Worm (Caenorhabditis elegans) whole organism, young adult: Measurements from ENCODE around the gene Y53C12A.3.
A peak's percentile ranks its signal among the peaks of the same experiment; 100 is the strongest.

Experiments
- B0035.1 ChIP-seq: sonication (generic microtip); optimal IDR thresholded peaks from 2 replicates; lab custom pipeline; 2016; ENCODE audit warnings: missing genetic modification characterization, mild to moderate bottlenecking, missing compliant biosample characterization, missing genotype, missing genetic modification reagents
- B0336.3 ChIP-seq: fragments of 200-800 bp; sonication (Bioruptor generic); IDR thresholded peaks from 2 replicates; pipeline ENCODE4 v1.3.6; 2022; ENCODE audit warnings: missing genetic modification characterization, missing compliant biosample characterization
- C06A6.2 ChIP-seq: fragments of 200-800 bp; sonication (Bioruptor generic); conservative IDR thresholded peaks from 2 replicates; pipeline ENCODE4 v1.3.6; 2022; ENCODE audit warnings: missing genetic modification characterization, missing compliant biosample characterization
- D2030.7 ChIP-seq: fragments of 200-800 bp; sonication (Bioruptor generic); IDR thresholded peaks from 2 replicates; pipeline ENCODE4 v1.3.6; 2022; ENCODE audit warnings: missing genetic modification reagents, missing genetic modification characterization, missing compliant biosample characterization
- F33H1.4 ChIP-seq: fragments of 200-800 bp; sonication (Bioruptor generic); IDR thresholded peaks from 2 replicates; pipeline ENCODE4 v1.3.6; 2022; ENCODE audit warnings: missing genetic modification reagents, missing genetic modification characterization, missing compliant biosample characterization
- F39B2.1 ChIP-seq: fragments of 200-800 bp; sonication (Bioruptor generic); IDR thresholded peaks from 2 replicates; pipeline ENCODE4 v1.3.6; 2022; ENCODE audit warnings: missing genetic modification reagents, missing genetic modification characterization, missing compliant biosample characterization
- K12H6.12 ChIP-seq: fragments of 200-800 bp; sonication (Bioruptor generic); optimal IDR thresholded peaks from 2 replicates; lab custom pipeline; 2018; ENCODE audit warnings: mild to moderate bottlenecking, missing genetic modification characterization, missing compliant biosample characterization
- Y53F4B.3 ChIP-seq: fragments of 200-800 bp; sonication (Bioruptor generic); IDR thresholded peaks from 2 replicates; pipeline ENCODE4 v1.3.6; 2022; ENCODE audit warnings: missing genetic modification reagents, missing genetic modification characterization, missing compliant biosample characterization
- Y56A3A.18 ChIP-seq: fragments of 200-800 bp; sonication (Bioruptor generic); IDR thresholded peaks from 2 replicates; pipeline ENCODE4 v1.3.6; 2022; ENCODE audit warnings: missing genetic modification reagents, missing genetic modification characterization, missing compliant biosample characterization
- Y95B8A.8 ChIP-seq: fragments of 200-800 bp; sonication (Bioruptor generic); IDR thresholded peaks from 2 replicates; pipeline ENCODE4 v1.3.6; 2022; ENCODE audit warnings: missing genetic modification reagents, missing genetic modification characterization, missing compliant biosample characterization
- akir-1 ChIP-seq: fragments of 200-800 bp; sonication (Bioruptor generic); optimal IDR thresholded peaks from 2 replicates; lab custom pipeline; 2018; ENCODE audit warnings: mild to moderate bottlenecking, missing genetic modification characterization, moderate library complexity, missing compliant biosample characterization
- attf-3 ChIP-seq: fragments of 200-800 bp; sonication (Bioruptor generic); conservative IDR thresholded peaks from 2 replicates; pipeline ENCODE4 v1.3.6; 2022; ENCODE audit warnings: missing genetic modification reagents, missing genetic modification characterization, missing compliant biosample characterization
- bed-2 ChIP-seq: fragments of 200-800 bp; sonication (Bioruptor generic); IDR thresholded peaks from 2 replicates; pipeline ENCODE4 v1.3.6; 2022; ENCODE audit warnings: missing genetic modification reagents, missing genetic modification characterization, missing compliant biosample characterization
- cebp-1 ChIP-seq, 2 experiments: fragments of 200-800 bp in 1 of 2; sonication (Bioruptor generic) in 1 of 2; sonication (generic microtip) in 1 of 2; IDR thresholded peaks in 1 of 2; optimal IDR thresholded peaks in 1 of 2; 2 replicates each; pipeline versions ENCODE4 v1.3.6 to Lab custom; 2017 to 2022; ENCODE audit warnings: missing compliant biosample characterization in 2 of 2, missing genetic modification characterization in 2 of 2, mild to moderate bottlenecking in 1 of 2, missing genetic modification reagents in 1 of 2, moderate library complexity in 1 of 2
- ceh-100 ChIP-seq: fragments of 200-800 bp; sonication (Bioruptor generic); IDR thresholded peaks from 2 replicates; pipeline ENCODE4 v1.3.6; 2022; ENCODE audit warnings: missing genetic modification reagents, missing genetic modification characterization, missing compliant biosample characterization
- ceh-27 ChIP-seq: fragments of 200-800 bp; sonication (Bioruptor generic); optimal IDR thresholded peaks from 2 replicates; lab custom pipeline; 2018; ENCODE audit warnings: mild to moderate bottlenecking, missing genetic modification characterization, moderate library complexity, missing compliant biosample characterization
- dox-1 ChIP-seq: fragments of 200-800 bp; sonication (Bioruptor generic); IDR thresholded peaks from 2 replicates; pipeline ENCODE4 v1.3.6; 2022; ENCODE audit warnings: missing genetic modification reagents, missing genetic modification characterization, missing compliant biosample characterization
- dpff-1 ChIP-seq: sonication (generic microtip); optimal IDR thresholded peaks from 2 replicates; lab custom pipeline; 2017; ENCODE audit warnings: mild to moderate bottlenecking, missing genetic modification characterization, missing compliant biosample characterization
- ets-4 ChIP-seq: fragments of 200-800 bp; sonication (Bioruptor generic); optimal IDR thresholded peaks from 2 replicates; lab custom pipeline; 2018; ENCODE audit warnings: mild to moderate bottlenecking, missing genetic modification characterization, missing compliant biosample characterization
- gei-17 ChIP-seq: fragments of 200-800 bp; sonication (Bioruptor generic); optimal IDR thresholded peaks from 2 replicates; lab custom pipeline; 2018; ENCODE audit warnings: mild to moderate bottlenecking, missing genetic modification characterization, missing compliant biosample characterization
- hrde-1 ChIP-seq: sonication (generic microtip); optimal IDR thresholded peaks from 2 replicates; lab custom pipeline; 2016; ENCODE audit warnings: missing genetic modification characterization, mild to moderate bottlenecking, missing compliant biosample characterization, moderate library complexity, missing genotype, missing genetic modification reagents, borderline replicate concordance
- lag-1 ChIP-seq: fragments of 200-800 bp; sonication (Bioruptor generic); IDR thresholded peaks from 2 replicates; pipeline ENCODE4 v1.3.6; 2022; ENCODE audit warnings: missing genetic modification reagents, missing genetic modification characterization, missing compliant biosample characterization
- lin-54 ChIP-seq: fragments of 200-800 bp; sonication (Bioruptor generic); optimal IDR thresholded peaks from 2 replicates; lab custom pipeline; 2018; ENCODE audit warnings: mild to moderate bottlenecking, missing genetic modification characterization, missing compliant biosample characterization
- lsl-1 ChIP-seq: fragments of 200-800 bp; sonication (Bioruptor generic); optimal IDR thresholded peaks from 2 replicates; lab custom pipeline; 2018; ENCODE audit warnings: mild to moderate bottlenecking, missing genetic modification characterization, moderate library complexity, missing compliant biosample characterization
- madf-10 ChIP-seq: sonication (generic microtip); optimal IDR thresholded peaks from 2 replicates; lab custom pipeline; 2016; ENCODE audit warnings: mild to moderate bottlenecking, missing genetic modification characterization, missing compliant biosample characterization
- madf-8 ChIP-seq: fragments of 200-800 bp; sonication (Bioruptor generic); conservative IDR thresholded peaks from 2 replicates; pipeline ENCODE4 v1.3.6; 2022; ENCODE audit warnings: missing genetic modification reagents, missing genetic modification characterization, missing compliant biosample characterization
- mes-4 ChIP-seq: sonication (generic microtip); optimal IDR thresholded peaks from 2 replicates; lab custom pipeline; 2016; ENCODE audit warnings: missing genotype, missing genetic modification characterization, missing compliant biosample characterization
- nfya-1 ChIP-seq: sonication (generic microtip); optimal IDR thresholded peaks from 2 replicates; lab custom pipeline; 2017; ENCODE audit warnings: antibody characterized with exemption, missing compliant biosample characterization, missing genetic modification characterization, borderline replicate concordance; ENCODE audit not compliant: insufficient read depth
- nhr-120 ChIP-seq: fragments of 200-800 bp; sonication (Bioruptor generic); IDR thresholded peaks from 2 replicates; pipeline ENCODE4 v1.3.6; 2022; ENCODE audit warnings: missing genetic modification characterization, missing compliant biosample characterization
- rcor-1 ChIP-seq: fragments of 200-800 bp; sonication (Bioruptor generic); IDR thresholded peaks from 2 replicates; pipeline ENCODE4 v1.3.6; 2022; ENCODE audit warnings: missing genetic modification reagents, missing genetic modification characterization, missing compliant biosample characterization
- repo-1 ChIP-seq: sonication (generic microtip); optimal IDR thresholded peaks from 2 replicates; lab custom pipeline; 2017; ENCODE audit warnings: mild to moderate bottlenecking, missing genetic modification characterization, missing compliant biosample characterization
- rpc-1 ChIP-seq, 2 experiments: fragments of 150-350 bp in 1 of 2; sonication (generic microtip) in 1 of 2; optimal IDR thresholded peaks; 2 replicates each; lab custom pipeline; 2014 to 2018; ENCODE audit warnings: missing biosample characterization in 1 of 2, missing genetic modification characterization in 1 of 2, missing genetic modification reagents in 1 of 2, missing genotype in 1 of 2
- sdz-38 ChIP-seq: sonication (generic microtip); optimal IDR thresholded peaks from 2 replicates; lab custom pipeline; 2016; ENCODE audit warnings: missing genotype, missing genetic modification characterization, missing compliant biosample characterization
- snpc-1.1 ChIP-seq: sonication (generic microtip); optimal IDR thresholded peaks from 2 replicates; lab custom pipeline; 2017; ENCODE audit warnings: missing genetic modification characterization, mild to moderate bottlenecking, missing compliant biosample characterization, antibody characterized with exemption, moderate library complexity, missing genotype, missing genetic modification reagents; ENCODE audit not compliant: insufficient read depth
- snpc-1.3 ChIP-seq: sonication (generic microtip); optimal IDR thresholded peaks from 2 replicates; lab custom pipeline; 2017; ENCODE audit warnings: missing genetic modification characterization, mild to moderate bottlenecking, missing compliant biosample characterization, antibody characterized with exemption, moderate library complexity, missing genotype, missing genetic modification reagents; ENCODE audit not compliant: insufficient read depth
- snpc-3.4 ChIP-seq: sonication (generic microtip); optimal IDR thresholded peaks from 2 replicates; lab custom pipeline; 2017; ENCODE audit warnings: missing genetic modification characterization, mild to moderate bottlenecking, missing compliant biosample characterization, antibody characterized with exemption, moderate library complexity, missing genotype, missing genetic modification reagents
- snpc-4 ChIP-seq, 5 experiments: fragments of 150-350 bp in 1 of 5; sonication (generic microtip) in 4 of 5; optimal IDR thresholded peaks; 2 replicates each; lab custom pipeline; 2014 to 2018; ENCODE audit warnings: missing genetic modification characterization in 5 of 5, missing biosample characterization in 3 of 5, antibody characterized with exemption in 2 of 5, mild to moderate bottlenecking in 2 of 5, missing compliant biosample characterization in 2 of 5, missing genotype in 2 of 5, moderate library complexity in 2 of 5, missing genetic modification reagents in 1 of 5
- somi-1 ChIP-seq: fragments of 200-800 bp; sonication (Bioruptor generic); optimal IDR thresholded peaks from 2 replicates; lab custom pipeline; 2018; ENCODE audit warnings: mild to moderate bottlenecking, missing genetic modification characterization, missing compliant biosample characterization
- xnd-1 ChIP-seq: sonication (generic microtip); optimal IDR thresholded peaks from 2 replicates; lab custom pipeline; 2016; ENCODE audit warnings: missing genotype, missing genetic modification reagents, missing genetic modification characterization, missing compliant biosample characterization
- ztf-18 ChIP-seq: sonication (generic microtip); optimal IDR thresholded peaks from 2 replicates; lab custom pipeline; 2016; ENCODE audit warnings: missing genotype, mild to moderate bottlenecking, missing genetic modification characterization, missing compliant biosample characterization
- ztf-25 ChIP-seq: fragments of 200-800 bp; sonication (Bioruptor generic); IDR thresholded peaks from 2 replicates; pipeline ENCODE4 v1.3.6; 2022; ENCODE audit warnings: missing genetic modification reagents, missing genetic modification characterization, missing compliant biosample characterization
- ztf-26 ChIP-seq: sonication (generic microtip); optimal IDR thresholded peaks from 2 replicates; lab custom pipeline; 2017; ENCODE audit warnings: missing genetic modification characterization, missing compliant biosample characterization

Gene Y53C12A.3

ce11 chrII:9713083-9713482 is 7.0 kb upstream of the Y53C12A.3 start (continued):
- TF ChIP-seq rpc-1 (optimal IDR thresholded peaks at IDR 0.05; lab: Kevin White, UChicago) (peak; percentile 73), rpc-1 (tag; optimal IDR thresholded peaks at IDR 0.05; lab: Kevin White, UChicago) (peak; percentile 94), bed-2 (no peak), F33H1.4 (GFP tag; lab: Robert Waterston, UW) (peak; percentile 20; the same call in 1 of the 2 replicates), Y95B8A.8 (no peak), ztf-25 (GFP tag; lab: Robert Waterston, UW) (peak; percentile 71; the same call in 1 of the 2 replicates), Y53F4B.3 (peak; percentile 20; the same call in 1 of the 2 replicates), nfya-1 (tag; lab: Kevin White, UChicago) (no peak), dpff-1 (tag; lab: Kevin White, UChicago) (no peak), hrde-1 (no peak), ceh-100 (GFP tag; lab: Robert Waterston, UW) (no peak), rcor-1 (GFP tag; lab: Robert Waterston, UW) (no peak), snpc-1.3 (tag; lab: Kevin White, UChicago) (peak; percentile 33), Y56A3A.18 (no peak), repo-1 (no peak), akir-1 (GFP tag; lab: Kevin White, UChicago) (no peak), snpc-4 (GFP tag; optimal IDR thresholded peaks at IDR 0.05; lab: Kevin White, UChicago) (peak; percentile 7), snpc-4 (tag; optimal IDR thresholded peaks at IDR 0.05; lab: Kevin White, UChicago) (peak in 2 of 4 experiments; percentile 19 to 46), snpc-3.4 (tag; lab: Kevin White, UChicago) (peak; percentile 55), ztf-18 (peak; percentile 46), mes-4 (tag; lab: Kevin White, UChicago) (no peak), F39B2.1 (GFP tag; lab: Robert Waterston, UW) (no peak), lsl-1 (peak; percentile 23), attf-3 (no peak), lin-54 (GFP tag; lab: Kevin White, UChicago) (peak; percentile 11), B0336.3 (GFP tag; lab: Robert Waterston, UW) (no peak), cebp-1 (GFP tag; IDR thresholded peaks at IDR 0.05; lab: Robert Waterston, UW) (no peak), cebp-1 (tag; optimal IDR thresholded peaks at IDR 0.05; lab: Kevin White, UChicago) (no peak), ztf-26 (tag; lab: Kevin White, UChicago) (no peak), madf-8 (GFP tag; lab: Robert Waterston, UW) (no peak), somi-1 (GFP tag; lab: Kevin White, UChicago) (no peak)

ce11 chrII:9708835-9709299 is 2.8 kb upstream of the Y53C12A.3 start, which contains the start of gene glt-5:
glt-5 (minus strand) TSS chrII:9708885.
- TF ChIP-seq snpc-1.1 (tag; lab: Kevin White, UChicago): no peak
- no peak for TF ChIP-seq cebp-1 (GFP tag; IDR thresholded peaks at IDR 0.05; lab: Robert Waterston, UW)
- TF ChIP-seq cebp-1 (tag; optimal IDR thresholded peaks at IDR 0.05; lab: Kevin White, UChicago): no peak
- TF ChIP-seq C06A6.2 (GFP tag; lab: Robert Waterston, UW): no peak
- TF ChIP-seq dox-1: no peak
- no peak for TF ChIP-seq gei-17 (GFP tag; lab: Kevin White, UChicago)
- no peak for TF ChIP-seq D2030.7 (GFP tag; lab: Robert Waterston, UW)
- no peak for TF ChIP-seq lsl-1
- no peak for TF ChIP-seq B0035.1
- TF ChIP-seq nhr-120 (GFP tag; lab: Robert Waterston, UW): no peak
- no peak for TF ChIP-seq xnd-1 (tag; lab: Kevin White, UChicago)
- TF ChIP-seq ceh-27 (GFP tag; lab: Kevin White, UChicago): no peak
- TF ChIP-seq K12H6.12 (tag; lab: Kevin White, UChicago): no peak
- no peak for TF ChIP-seq sdz-38
- no peak for TF ChIP-seq ets-4 (GFP tag; lab: Kevin White, UChicago)
- TF ChIP-seq madf-10 (tag; lab: Kevin White, UChicago): no peak
- TF ChIP-seq lag-1 (GFP tag; lab: Robert Waterston, UW): no peak
